Worm (Caenorhabditis elegans): ENCODE data around the gene T02D1.9.

DNA sequence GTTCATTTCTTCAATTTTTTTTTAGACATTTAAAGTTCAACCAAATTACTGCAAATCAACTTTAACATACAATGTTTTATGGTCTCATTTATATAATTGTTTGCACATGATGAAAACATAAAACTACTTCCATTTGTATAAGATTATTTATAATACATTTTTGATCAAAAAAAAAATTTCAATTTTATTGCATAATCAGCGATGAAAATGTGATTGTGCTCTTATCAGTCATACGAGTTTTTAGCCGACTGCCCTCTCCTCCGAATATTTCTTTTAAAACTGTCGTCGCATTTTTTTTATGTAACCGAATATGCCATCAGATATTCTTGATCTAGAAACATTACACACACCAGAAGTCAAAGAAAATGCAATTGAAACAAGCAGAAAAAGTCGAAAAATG, 33.0 kb upstream of the T02D1.9 start, which contains the start of gene F08A7.1:
- TF ChIP-seq him-1 (tag; optimal IDR thresholded peaks at IDR 0.05) (no peak), W03F9.2 (tag; optimal IDR thresholded peaks at IDR 0.05) (no peak), dao-5 (tag; optimal IDR thresholded peaks at IDR 0.05) (no peak)
